Worm (Caenorhabditis elegans) whole organism, L1 larva: ENCODE measurements around the gene C55A6.3.
A peak's percentile ranks its signal among the peaks of the same experiment; 100 is the strongest.

Experiments
- C16A3.4 ChIP-seq: fragments of 150-350 bp; optimal IDR thresholded peaks from 2 replicates; lab custom pipeline; 2014; ENCODE audit warnings: missing biosample characterization, missing genetic modification characterization
- C34B4.2 ChIP-seq: sonication (generic microtip); optimal IDR thresholded peaks from 2 replicates; lab custom pipeline; 2017; ENCODE audit warnings: mild to moderate bottlenecking, missing genetic modification characterization, missing compliant biosample characterization
- aly-2 ChIP-seq: fragments of 150-350 bp; optimal IDR thresholded peaks from 2 replicates; lab custom pipeline; 2014; ENCODE audit warnings: missing biosample characterization, missing genetic modification characterization
- ama-1 ChIP-seq: fragments of 150-350 bp; optimal IDR thresholded peaks from 2 replicates; lab custom pipeline; 2014
- ceh-8 ChIP-seq: fragments of 200-800 bp; sonication (Bioruptor generic); optimal IDR thresholded peaks from 2 replicates; lab custom pipeline; 2018; ENCODE audit warnings: mild to moderate bottlenecking, missing genetic modification characterization, moderate library complexity, missing compliant biosample characterization
- ceh-82 ChIP-seq, 3 experiments: fragments of 150-350 bp in 1 of 3; sonication (generic microtip) in 2 of 3; optimal IDR thresholded peaks; 2 replicates each; lab custom pipeline; 2014 to 2017; ENCODE audit warnings: missing biosample characterization in 3 of 3, missing genetic modification characterization in 3 of 3
- dpl-1 ChIP-seq, 3 experiments: fragments of 150-350 bp in 2 of 3; sonication (generic microtip) in 1 of 3; optimal IDR thresholded peaks; 2 replicates each; lab custom pipeline; 2014 to 2017; ENCODE audit warnings: missing biosample characterization in 3 of 3, missing genetic modification characterization in 3 of 3, missing genetic modification reagents in 3 of 3
- dsc-1 ChIP-seq: sonication (generic microtip); optimal IDR thresholded peaks from 2 replicates; lab custom pipeline; 2016; ENCODE audit warnings: mild to moderate bottlenecking, missing genetic modification characterization, missing compliant biosample characterization
- efl-1 ChIP-seq, 4 experiments: fragments of 150-350 bp; optimal IDR thresholded peaks in 3 of 4; peaks in 1 of 4; 1 replicate in 1 of 4; 2 replicates in 3 of 4; lab custom pipeline; 2014; ENCODE audit warnings: missing biosample characterization in 2 of 4, missing genetic modification characterization in 2 of 4, missing genetic modification reagents in 2 of 4
- efl-3 ChIP-seq: fragments of 200-800 bp; sonication (Bioruptor generic); optimal IDR thresholded peaks from 2 replicates; lab custom pipeline; 2018; ENCODE audit warnings: mild to moderate bottlenecking, missing genetic modification characterization, missing compliant biosample characterization
- egl-13 ChIP-seq: sonication (generic microtip); optimal IDR thresholded peaks from 2 replicates; lab custom pipeline; 2016; ENCODE audit warnings: missing genotype, missing genetic modification reagents, missing genetic modification characterization, missing compliant biosample characterization
- egl-27 ChIP-seq, 2 experiments: fragments of 150-350 bp in 1 of 2; sonication (generic microtip); optimal IDR thresholded peaks; 3 replicates each; lab custom pipeline; 2017 to 2018; ENCODE audit warnings: missing biosample characterization in 2 of 2, missing genetic modification characterization in 2 of 2, missing genetic modification reagents in 2 of 2
- elt-2 ChIP-seq: sonication (generic microtip); optimal IDR thresholded peaks from 2 replicates; lab custom pipeline; 2016; ENCODE audit warnings: missing genetic modification characterization, mild to moderate bottlenecking, inconsistent platforms, missing compliant biosample characterization, missing genetic modification reagents
- elt-3 ChIP-seq, 6 experiments: fragments of 150-350 bp in 1 of 6; sonication (generic microtip); optimal IDR thresholded peaks; 2 replicates each; lab custom pipeline; 2017 to 2018; ENCODE audit warnings: missing biosample characterization in 6 of 6, missing genetic modification characterization in 6 of 6, inconsistent platforms in 1 of 6
- ets-5 ChIP-seq: fragments of 200-800 bp; sonication (Bioruptor generic); IDR thresholded peaks from 2 replicates; pipeline ENCODE4 v1.3.6; 2022; ENCODE audit warnings: missing genetic modification characterization, missing compliant biosample characterization
- fkh-10 ChIP-seq: sonication (generic microtip); optimal IDR thresholded peaks from 2 replicates; lab custom pipeline; 2017; ENCODE audit warnings: missing biosample characterization, missing genetic modification reagents, missing genetic modification characterization
- grh-1 ChIP-seq: fragments of 200-800 bp; sonication (Bioruptor generic); IDR thresholded peaks from 2 replicates; pipeline ENCODE4 v1.3.6; 2022; ENCODE audit warnings: missing genetic modification reagents, missing genetic modification characterization, missing compliant biosample characterization
- hlh-17 ChIP-seq: fragments of 200-800 bp; sonication (Bioruptor generic); optimal IDR thresholded peaks from 2 replicates; lab custom pipeline; 2018; ENCODE audit warnings: missing genetic modification characterization, mild to moderate bottlenecking, missing compliant biosample characterization, moderate library complexity, borderline replicate concordance
- hlh-4 ChIP-seq: sonication (generic microtip); optimal IDR thresholded peaks from 2 replicates; lab custom pipeline; 2016; ENCODE audit warnings: mild to moderate bottlenecking, missing genetic modification characterization, missing compliant biosample characterization
- isw-1 ChIP-seq: fragments of 200-800 bp; sonication (Bioruptor generic); IDR thresholded peaks from 2 replicates; pipeline ENCODE4 v1.3.6; 2022; ENCODE audit warnings: missing genetic modification characterization, missing compliant biosample characterization
- jun-1 ChIP-seq: fragments of 150-350 bp; optimal IDR thresholded peaks from 2 replicates; lab custom pipeline; 2014; ENCODE audit warnings: missing biosample characterization, missing genetic modification reagents, missing genetic modification characterization
- lin-13 ChIP-seq: fragments of 150-350 bp; optimal IDR thresholded peaks from 2 replicates; lab custom pipeline; 2014; ENCODE audit warnings: missing biosample characterization, missing genetic modification reagents, missing genetic modification characterization
- lin-15B ChIP-seq: fragments of 150-350 bp; sonication (generic microtip); optimal IDR thresholded peaks from 3 replicates; lab custom pipeline; 2014; ENCODE audit warnings: missing biosample characterization, missing genetic modification characterization
- mab-9 ChIP-seq: fragments of 200-800 bp; sonication (Bioruptor generic); IDR thresholded peaks from 2 replicates; pipeline ENCODE4 v1.3.6; 2022; ENCODE audit warnings: missing genetic modification reagents, missing genetic modification characterization, missing compliant biosample characterization
- mep-1 ChIP-seq: fragments of 150-350 bp; optimal IDR thresholded peaks from 2 replicates; lab custom pipeline; 2014; ENCODE audit warnings: missing biosample characterization, missing genetic modification characterization
- nhr-11 ChIP-seq: fragments of 150-350 bp; optimal IDR thresholded peaks from 2 replicates; lab custom pipeline; 2014; ENCODE audit warnings: missing biosample characterization, missing genetic modification characterization
- nhr-12 ChIP-seq: sonication (generic microtip); optimal IDR thresholded peaks from 2 replicates; lab custom pipeline; 2017; ENCODE audit warnings: missing biosample characterization, missing genetic modification characterization
- nhr-19 ChIP-seq: fragments of 200-800 bp; sonication (Bioruptor generic); conservative IDR thresholded peaks from 2 replicates; pipeline ENCODE4 v1.3.6; 2022; ENCODE audit warnings: missing genetic modification characterization, missing compliant biosample characterization
- nhr-28 ChIP-seq: fragments of 150-350 bp; optimal IDR thresholded peaks from 2 replicates; lab custom pipeline; 2014; ENCODE audit warnings: missing biosample characterization, missing genetic modification characterization
- nhr-47 ChIP-seq: sonication (generic microtip); optimal IDR thresholded peaks from 2 replicates; lab custom pipeline; 2016; ENCODE audit warnings: mild to moderate bottlenecking, missing genetic modification characterization, moderate library complexity, missing compliant biosample characterization
- nhr-76 ChIP-seq: sonication (generic microtip); optimal IDR thresholded peaks from 2 replicates; lab custom pipeline; 2017; ENCODE audit warnings: missing biosample characterization, missing genetic modification characterization
- nhr-84 ChIP-seq: sonication (generic microtip); optimal IDR thresholded peaks from 2 replicates; lab custom pipeline; 2017; ENCODE audit warnings: missing biosample characterization, missing genetic modification characterization
- pag-3 ChIP-seq: sonication (generic microtip); optimal IDR thresholded peaks from 2 replicates; lab custom pipeline; 2017; ENCODE audit warnings: missing genetic modification characterization, mild to moderate bottlenecking, missing compliant biosample characterization, antibody characterized with exemption, borderline replicate concordance; ENCODE audit not compliant: insufficient read depth
- pqm-1 ChIP-seq: sonication (generic microtip); optimal IDR thresholded peaks from 3 replicates; lab custom pipeline; 2017; ENCODE audit warnings: missing biosample characterization, missing genetic modification characterization
- rnt-1 ChIP-seq: sonication (generic microtip); optimal IDR thresholded peaks from 2 replicates; lab custom pipeline; 2016; ENCODE audit warnings: mild to moderate bottlenecking, missing genetic modification characterization, moderate library complexity, missing compliant biosample characterization
- skn-1 ChIP-seq: fragments of 150-350 bp; optimal IDR thresholded peaks from 2 replicates; lab custom pipeline; 2014; ENCODE audit warnings: missing biosample characterization, missing genetic modification characterization
- sptf-1 ChIP-seq: fragments of 150-350 bp; optimal IDR thresholded peaks from 2 replicates; lab custom pipeline; 2014; ENCODE audit warnings: missing biosample characterization, missing genetic modification characterization
- tbx-2 ChIP-seq: sonication (generic microtip); optimal IDR thresholded peaks from 2 replicates; lab custom pipeline; 2016; ENCODE audit warnings: missing genetic modification characterization, missing compliant biosample characterization
- tlp-1 ChIP-seq: fragments of 150-350 bp; optimal IDR thresholded peaks from 2 replicates; lab custom pipeline; 2014; ENCODE audit warnings: missing biosample characterization, missing genetic modification characterization
- unc-62 ChIP-seq: fragments of 150-350 bp; optimal IDR thresholded peaks from 2 replicates; lab custom pipeline; 2014; ENCODE audit warnings: missing biosample characterization, missing genetic modification reagents, missing genetic modification characterization
- vab-15 ChIP-seq: sonication (generic microtip); optimal IDR thresholded peaks from 2 replicates; lab custom pipeline; 2017; ENCODE audit warnings: missing genotype, mild to moderate bottlenecking, missing genetic modification characterization, missing compliant biosample characterization
- xbp-1 ChIP-seq: sonication (generic microtip); optimal IDR thresholded peaks from 2 replicates; lab custom pipeline; 2016; ENCODE audit warnings: missing genetic modification characterization, missing compliant biosample characterization
- zag-1 ChIP-seq: fragments of 150-350 bp; optimal IDR thresholded peaks from 2 replicates; lab custom pipeline; 2014; ENCODE audit warnings: missing biosample characterization, missing genetic modification characterization
- zip-4 ChIP-seq: fragments of 200-800 bp; sonication (Bioruptor generic); optimal IDR thresholded peaks from 2 replicates; lab custom pipeline; 2018; ENCODE audit warnings: mild to moderate bottlenecking, missing genetic modification characterization, moderate library complexity, missing compliant biosample characterization
- ztf-11 ChIP-seq, 2 experiments: sonication (generic microtip); optimal IDR thresholded peaks; 2 replicates each; lab custom pipeline; 2016 to 2017; ENCODE audit warnings: missing genetic modification characterization in 2 of 2, missing biosample characterization in 1 of 2, missing compliant biosample characterization in 1 of 2

The C55A6.3 gene

ce11 chrV:11521448-11521847, 8.1 kb upstream of the C55A6.3 start, which contains the start of gene pafo-1 (continued):
- TF ChIP-seq elt-3 (tag; optimal IDR thresholded peaks at IDR 0.05; lab: Kevin White, UChicago) (peak in 2 of 6 experiments; percentile 79 to 80), xbp-1 (tag; lab: Kevin White, UChicago) (peak; percentile 90), zip-4 (peak; percentile 80), skn-1 (peak; percentile 92), C16A3.4 (tag; lab: Kevin White, UChicago) (peak; percentile 82), dpl-1 (GFP tag; optimal IDR thresholded peaks at IDR 0.05; lab: Kevin White, UChicago) (peak; percentile 99), nhr-76 (tag; lab: Kevin White, UChicago) (peak; percentile 43), C34B4.2 (tag; lab: Kevin White, UChicago) (peak; percentile 5), grh-1 (GFP tag; lab: Robert Waterston, UW) (peak; percentile 93), nhr-84 (tag; lab: Kevin White, UChicago) (no peak), ets-5 (GFP tag; lab: Robert Waterston, UW) (no peak), elt-2 (tag; lab: Kevin White, UChicago) (peak; percentile 75), hlh-4 (no peak), efl-1 (optimal IDR thresholded peaks at IDR 0.05; lab: Kevin White, UChicago) (peak; percentile 98 to 99), efl-1 (GFP tag; optimal IDR thresholded peaks at IDR 0.05 in 1 of 2; lab: Kevin White, UChicago) (peak; percentile 99 to 100), ceh-8 (GFP tag; lab: Kevin White, UChicago) (peak; percentile 92), lin-13 (GFP tag; lab: Kevin White, UChicago) (peak; percentile 87), isw-1 (GFP tag; lab: Robert Waterston, UW) (peak; percentile 89), rnt-1 (tag; lab: Kevin White, UChicago) (peak; percentile 95), sptf-1 (tag; lab: Kevin White, UChicago) (no peak), nhr-12 (no peak), unc-62 (GFP tag; lab: Kevin White, UChicago) (no peak), tlp-1 (tag; lab: Kevin White, UChicago) (no peak), hlh-17 (no peak), nhr-19 (peak; percentile 92), vab-15 (tag; lab: Kevin White, UChicago) (no peak), lin-15B (tag; lab: Kevin White, UChicago) (peak; percentile 79), pag-3 (tag; lab: Kevin White, UChicago) (peak; percentile 13), dsc-1 (tag; lab: Kevin White, UChicago) (peak; percentile 94), pqm-1 (tag; lab: Kevin White, UChicago) (no peak), egl-13 (tag; lab: Kevin White, UChicago) (peak; percentile 77), nhr-28 (tag; lab: Kevin White, UChicago) (no peak), mab-9 (GFP tag; lab: Robert Waterston, UW) (peak; percentile 67), tbx-2 (tag; lab: Kevin White, UChicago) (peak; percentile 92), fkh-10 (GFP tag; lab: Kevin White, UChicago) (peak; percentile 71), ama-1 (lab: Kevin White, UChicago) (peak; percentile 13), egl-27 (tag; optimal IDR thresholded peaks at IDR 0.05; lab: Kevin White, UChicago) (peak in 1 of 2 experiments; percentile 43)

ce11 chrV:11520215-11520614, 6.9 kb upstream of the C55A6.3 start, which contains the start of the genes C55A6.11 and C55A6.7:
C55A6.11 (plus strand) TSS chrV:11520515.
C55A6.7 (minus strand) TSS chrV:11520530.
- TF ChIP-seq nhr-47 (tag; lab: Kevin White, UChicago) (no peak), efl-3 (GFP tag; lab: Kevin White, UChicago) (no peak), egl-27 (tag; optimal IDR thresholded peaks at IDR 0.05; lab: Kevin White, UChicago) (no peak), mep-1 (tag; lab: Kevin White, UChicago) (no peak), C34B4.2 (tag; lab: Kevin White, UChicago) (no peak), efl-1 (optimal IDR thresholded peaks at IDR 0.05; lab: Kevin White, UChicago) (no peak), efl-1 (GFP tag; optimal IDR thresholded peaks at IDR 0.05 in 1 of 2; lab: Kevin White, UChicago) (no peak), jun-1 (tag; lab: Kevin White, UChicago) (no peak), ceh-82 (tag; optimal IDR thresholded peaks at IDR 0.05; lab: Kevin White, UChicago) (no peak), fkh-10 (GFP tag; lab: Kevin White, UChicago) (no peak), pqm-1 (tag; lab: Kevin White, UChicago) (no peak), zag-1 (tag; lab: Kevin White, UChicago) (no peak), ztf-11 (tag; optimal IDR thresholded peaks at IDR 0.05; lab: Kevin White, UChicago) (no peak), tlp-1 (tag; lab: Kevin White, UChicago) (no peak), mab-9 (GFP tag; lab: Robert Waterston, UW) (no peak), nhr-11 (tag; lab: Kevin White, UChicago) (no peak), aly-2 (tag; lab: Kevin White, UChicago) (no peak), hlh-4 (no peak)
